Worm (Caenorhabditis elegans): ENCODE measurements around the gene pmp-1.
A peak's percentile ranks its signal among the peaks of the same experiment; 100 is the strongest.

ce11 chrII:6835500-6835899 is 48.1 kb downstream of the pmp-1 start:
- TF ChIP-seq nhr-76 (tag; optimal IDR thresholded peaks at IDR 0.05) (no peak), tag-97 (GFP tag; IDR thresholded peaks at IDR 0.05) (no peak), F49E8.2 (tag; optimal IDR thresholded peaks at IDR 0.05; ENCODE audit: borderline replicate concordance) (no peak), lin-15B (tag; optimal IDR thresholded peaks at IDR 0.05) (no peak), daf-8 (GFP tag; IDR thresholded peaks at IDR 0.05) (no peak), daf-16 (GFP tag; optimal IDR thresholded peaks at IDR 0.05) (no peak), daf-16 (tag; optimal IDR thresholded peaks at IDR 0.05) (no peak), daf-12 (tag; optimal IDR thresholded peaks at IDR 0.05) (no peak), dmd-6 (GFP tag; IDR thresholded peaks at IDR 0.05) (no peak), dmd-8 (GFP tag; IDR thresholded peaks at IDR 0.05) (no peak), unc-62 (GFP tag; optimal IDR thresholded peaks at IDR 0.05 in 1 of 2) (peak in 1 of 2 experiments; percentile 98), unc-62 (tag; optimal IDR thresholded peaks at IDR 0.05) (no peak), egl-43 (GFP tag; IDR thresholded peaks at IDR 0.05) (no peak), mdl-1 (tag; optimal IDR thresholded peaks at IDR 0.05) (no peak), ceh-82 (tag; optimal IDR thresholded peaks at IDR 0.05) (no peak)

Measured in whole organism, L4 larva.